Worm (Caenorhabditis elegans) whole organism, midembryonic: ENCODE data around the gene M02D8.5.

Experiments
- ztf-23 ChIP-seq: fragments of 200-800 bp; sonication (Bioruptor generic); IDR thresholded peaks from 2 replicates; pipeline ENCODE4 v1.3.6; 2022; ENCODE audit warnings: missing genetic modification reagents, missing genetic modification characterization, missing compliant biosample characterization
- ztf-29 ChIP-seq: fragments of 200-800 bp; sonication (Bioruptor generic); IDR thresholded peaks from 2 replicates; pipeline ENCODE4 v1.3.6; 2022; ENCODE audit warnings: missing genetic modification reagents, missing genetic modification characterization, missing compliant biosample characterization

DNA sequence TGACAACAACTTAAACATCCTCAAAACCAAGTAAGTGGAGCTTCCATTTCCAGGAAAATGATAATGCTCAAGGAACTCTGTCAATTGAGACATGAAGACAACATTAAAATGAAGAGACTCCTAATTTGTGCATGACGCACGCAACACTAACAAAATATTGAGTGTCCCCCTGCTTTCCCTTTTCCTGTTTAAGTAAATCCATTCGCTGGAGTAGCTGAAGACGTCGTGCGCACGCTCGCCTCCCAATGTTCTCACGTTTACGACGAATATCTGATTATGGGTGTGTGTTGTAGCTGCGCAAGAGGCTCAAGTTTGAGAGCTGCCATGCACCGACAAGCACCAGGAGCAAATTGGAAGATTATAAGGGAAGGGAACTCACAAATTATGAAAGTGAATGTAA, 39.6 kb upstream of the M02D8.5 start:
- no peak for TF ChIP-seq ztf-23 (GFP tag; lab: Robert Waterston, UW)
- TF ChIP-seq ztf-29 (GFP tag; lab: Robert Waterston, UW): no peak
